Fruit fly (Drosophila melanogaster) whole organism, wandering third instar larva: Measurements from ENCODE around the gene Ucp4A.

Experiments
- CG9705 ChIP-seq: fragments of 200-800 bp; sonication (Bioruptor generic); optimal IDR thresholded peaks from 2 replicates; lab custom pipeline; 2018; ENCODE audit warnings: missing biosample characterization, mild to moderate bottlenecking, missing genetic modification characterization
- CrebA ChIP-seq: fragments of 200-800 bp; sonication (Bioruptor generic); optimal IDR thresholded peaks from 2 replicates; lab custom pipeline; 2016; ENCODE audit warnings: missing biosample characterization, mild to moderate bottlenecking, missing genetic modification characterization, borderline replicate concordance
- Dfd ChIP-seq: fragments of >200 bp; optimal IDR thresholded peaks from 2 replicates; lab custom pipeline; 2017; ENCODE audit warnings: missing biosample characterization, missing genetic modification characterization
- Hnf4 ChIP-seq: fragments of 200-800 bp; sonication (Bioruptor generic); optimal IDR thresholded peaks from 2 replicates; lab custom pipeline; 2016; ENCODE audit warnings: missing biosample characterization, mild to moderate bottlenecking, missing genetic modification characterization
- br ChIP-seq: fragments of 200-800 bp; sonication (Bioruptor generic); optimal IDR thresholded peaks from 2 replicates; lab custom pipeline; 2016; ENCODE audit warnings: missing biosample characterization, missing genetic modification characterization
- dmrt93B ChIP-seq: fragments of 200-800 bp; sonication (Bioruptor generic); optimal IDR thresholded peaks from 2 replicates; lab custom pipeline; 2018; ENCODE audit warnings: missing biosample characterization, mild to moderate bottlenecking, missing genetic modification characterization
- h ChIP-seq: fragments of 200-800 bp; sonication (Bioruptor generic); optimal IDR thresholded peaks from 3 replicates; lab custom pipeline; 2016; ENCODE audit warnings: missing biosample characterization, mild to moderate bottlenecking, missing genetic modification characterization
- usp ChIP-seq: fragments of >200 bp; optimal IDR thresholded peaks from 2 replicates; lab custom pipeline; 2017; ENCODE audit warnings: missing biosample characterization, missing genetic modification characterization

DNA sequence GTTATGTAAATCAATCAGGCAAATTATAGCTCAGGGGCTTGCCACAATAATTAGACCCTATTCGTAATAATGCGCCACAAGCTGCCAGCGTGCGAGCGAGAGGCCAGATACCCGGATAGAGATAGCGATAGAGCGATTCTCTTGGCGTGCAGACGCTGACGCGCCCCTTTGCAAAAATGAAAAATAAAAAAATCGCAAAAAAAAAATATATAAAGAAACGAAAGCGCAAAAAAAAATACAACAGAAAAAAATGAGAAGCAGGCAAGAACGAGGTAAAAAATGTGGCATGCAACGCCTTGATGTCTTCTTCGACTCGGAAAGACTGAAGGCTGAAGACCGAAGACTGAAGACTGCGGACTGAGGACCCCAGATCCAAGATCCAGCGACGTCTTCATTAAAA is 38.4 kb upstream of the Ucp4A start:
- no peak for TF ChIP-seq h (GFP tag; lab: Kevin White, UChicago)
- no peak for TF ChIP-seq usp
- TF ChIP-seq br (GFP tag; lab: Kevin White, UChicago): no peak
- no peak for TF ChIP-seq Dfd (GFP tag; lab: Kevin White, UChicago)
- TF ChIP-seq dmrt93B (GFP tag; lab: Kevin White, UChicago): no peak
- TF ChIP-seq CG9705 (GFP tag; lab: Kevin White, UChicago): no peak
- no peak for TF ChIP-seq CrebA (GFP tag; lab: Kevin White, UChicago)
- no peak for TF ChIP-seq Hnf4
